Worm (Caenorhabditis elegans) whole organism, L4 larva: ENCODE results near the gene K02E7.7.

Experiments
- ZK546.5 ChIP-seq, 2 experiments: sonication (generic microtip); optimal IDR thresholded peaks; 2 replicates each; lab custom pipeline; 2017; ENCODE audit warnings: missing biosample characterization in 2 of 2, missing genetic modification characterization in 2 of 2
- dmd-6 ChIP-seq: fragments of 200-800 bp; sonication (Bioruptor generic); IDR thresholded peaks from 2 replicates; pipeline ENCODE4 v1.3.6; 2022; ENCODE audit warnings: missing genetic modification reagents, missing genetic modification characterization, missing compliant biosample characterization
- dmd-8 ChIP-seq: fragments of 200-800 bp; sonication (Bioruptor generic); IDR thresholded peaks from 2 replicates; pipeline ENCODE4 v1.3.6; 2022; ENCODE audit warnings: missing genetic modification characterization, missing compliant biosample characterization
- egl-27 ChIP-seq: sonication (generic microtip); optimal IDR thresholded peaks from 3 replicates; lab custom pipeline; 2017; ENCODE audit warnings: missing biosample characterization, missing genetic modification reagents, missing genetic modification characterization
- fkh-10 ChIP-seq: fragments of 150-350 bp; optimal IDR thresholded peaks from 2 replicates; lab custom pipeline; 2014; ENCODE audit warnings: missing biosample characterization, missing genetic modification reagents, missing genetic modification characterization
- lin-1 ChIP-seq: fragments of 200-800 bp; sonication (Bioruptor generic); IDR thresholded peaks from 2 replicates; pipeline ENCODE4 v1.3.6; 2022; ENCODE audit warnings: missing genetic modification reagents, missing genetic modification characterization, missing compliant biosample characterization
- lin-15B ChIP-seq: fragments of 150-350 bp; sonication (generic microtip); optimal IDR thresholded peaks from 3 replicates; lab custom pipeline; 2014; ENCODE audit warnings: missing biosample characterization, missing genetic modification characterization
- nhr-111 ChIP-seq: fragments of 200-800 bp; sonication (Bioruptor generic); optimal IDR thresholded peaks from 2 replicates; lab custom pipeline; 2018; ENCODE audit warnings: mild to moderate bottlenecking, missing genetic modification characterization, missing compliant biosample characterization
- nhr-28 ChIP-seq: fragments of 150-350 bp; optimal IDR thresholded peaks from 2 replicates; lab custom pipeline; 2014; ENCODE audit warnings: missing biosample characterization, missing genetic modification characterization
- nhr-76 ChIP-seq: fragments of 150-350 bp; optimal IDR thresholded peaks from 2 replicates; lab custom pipeline; 2014; ENCODE audit warnings: missing biosample characterization, missing genetic modification characterization
- pqm-1 ChIP-seq: sonication (generic microtip); optimal IDR thresholded peaks from 2 replicates; lab custom pipeline; 2017; ENCODE audit warnings: missing biosample characterization, missing genetic modification characterization
- unc-130 ChIP-seq: sonication (generic microtip); optimal IDR thresholded peaks from 2 replicates; lab custom pipeline; 2016; ENCODE audit warnings: missing genetic modification reagents, missing genetic modification characterization, missing compliant biosample characterization
- unc-62 ChIP-seq, 3 experiments: fragments of 150-350 bp in 1 of 3; sonication (generic microtip); optimal IDR thresholded peaks in 2 of 3; peaks in 1 of 3; 1 replicate in 1 of 3; 2 replicates in 2 of 3; lab custom pipeline; 2014 to 2017; ENCODE audit warnings: missing biosample characterization in 3 of 3, missing genetic modification characterization in 3 of 3, missing genetic modification reagents in 3 of 3, missing genotype in 1 of 3
- ztf-11 ChIP-seq: fragments of 150-350 bp; optimal IDR thresholded peaks from 2 replicates; lab custom pipeline; 2014; ENCODE audit warnings: missing biosample characterization, missing genetic modification characterization

- TF ChIP-seq nhr-28 (tag; lab: Kevin White, UChicago) (no peak), nhr-111 (GFP tag; lab: Kevin White, UChicago) (no peak), pqm-1 (tag; lab: Kevin White, UChicago) (no peak), dmd-6 (GFP tag; lab: Robert Waterston, UW) (no peak), ZK546.5 (tag; optimal IDR thresholded peaks at IDR 0.05; lab: Kevin White, UChicago) (no peak), lin-15B (tag; lab: Kevin White, UChicago) (no peak), ztf-11 (tag; lab: Kevin White, UChicago) (no peak), nhr-76 (no peak), egl-27 (no peak), lin-1 (GFP tag; lab: Robert Waterston, UW) (no peak), fkh-10 (no peak), unc-62 (GFP tag; optimal IDR thresholded peaks at IDR 0.05 in 1 of 2; lab: Kevin White, UChicago) (no peak), unc-62 (tag; optimal IDR thresholded peaks at IDR 0.05; lab: Kevin White, UChicago) (no peak), unc-130 (GFP tag; lab: Kevin White, UChicago) (no peak), dmd-8 (no peak)
Measured at ce11 chrII:1105291-1105690, 50.5 kb downstream of the K02E7.7 start.
